Fruit fly (Drosophila melanogaster) whole organism, embryonic: ENCODE measurements around the gene CG33969.

Experiments
- Ada2b ChIP-seq: fragments of 200-800 bp; sonication (Bioruptor generic); IDR thresholded peaks from 2 replicates; pipeline ENCODE4 v1.3.6; 2022; ENCODE audit warnings: missing biosample characterization, missing genetic modification characterization
- Atf6 ChIP-seq: fragments of 200-800 bp; sonication (Bioruptor generic); IDR thresholded peaks from 2 replicates; pipeline ENCODE4 v1.3.6; 2022; ENCODE audit warnings: missing biosample characterization, missing genetic modification characterization
- Bteb2 ChIP-seq: fragments of 200-800 bp; sonication (Bioruptor generic); optimal IDR thresholded peaks from 2 replicates; lab custom pipeline; 2016; ENCODE audit warnings: missing biosample characterization, missing genetic modification characterization
- CG10366 ChIP-seq: fragments of 200-800 bp; sonication (Bioruptor generic); IDR thresholded peaks from 2 replicates; pipeline ENCODE4 v1.3.6; 2022; ENCODE audit warnings: missing biosample characterization, missing genetic modification characterization
- CG12104 ChIP-seq: fragments of 200-800 bp; sonication (Bioruptor generic); optimal IDR thresholded peaks from 3 replicates; lab custom pipeline; 2016; ENCODE audit warnings: missing biosample characterization, missing genetic modification characterization
- CG13424 ChIP-seq: fragments of 200-800 bp; sonication (Bioruptor generic); optimal IDR thresholded peaks from 2 replicates; lab custom pipeline; 2019; ENCODE audit warnings: missing biosample characterization, mild to moderate bottlenecking, missing genetic modification characterization, moderate library complexity
- CG15011 ChIP-seq: fragments of 200-800 bp; sonication (Bioruptor generic); optimal IDR thresholded peaks from 3 replicates; lab custom pipeline; 2018; ENCODE audit warnings: missing biosample characterization, mild to moderate bottlenecking, missing genetic modification characterization
- CG15479 ChIP-seq: fragments of 200-800 bp; sonication (Bioruptor generic); optimal IDR thresholded peaks from 3 replicates; lab custom pipeline; 2019; ENCODE audit warnings: missing biosample characterization, mild to moderate bottlenecking, missing genetic modification characterization, moderate library complexity
- CG1832 ChIP-seq: fragments of 200-800 bp; sonication (Bioruptor generic); optimal IDR thresholded peaks from 2 replicates; lab custom pipeline; 2017; ENCODE audit warnings: missing biosample characterization, mild to moderate bottlenecking, missing genetic modification characterization, inconsistent platforms
- CG18599 ChIP-seq: fragments of 200-800 bp; sonication (Bioruptor generic); optimal IDR thresholded peaks from 3 replicates; lab custom pipeline; 2017; ENCODE audit warnings: missing biosample characterization, missing genetic modification characterization, mild to moderate bottlenecking, moderate library complexity, missing genetic modification reagents
- CG2129 ChIP-seq: fragments of 200-800 bp; sonication (Bioruptor generic); IDR thresholded peaks from 2 replicates; pipeline ENCODE4 v1.3.6; 2022; ENCODE audit warnings: missing biosample characterization, missing genetic modification characterization; ENCODE audit not compliant: partially characterized antibody
- CG34376 ChIP-seq: fragments of 200-800 bp; sonication (Bioruptor generic); optimal IDR thresholded peaks from 2 replicates; lab custom pipeline; 2018; ENCODE audit warnings: missing biosample characterization, mild to moderate bottlenecking, missing genetic modification characterization
- CG43689 ChIP-seq: fragments of 200-800 bp; sonication (Bioruptor generic); IDR thresholded peaks from 2 replicates; pipeline ENCODE4 v1.3.6; 2022; ENCODE audit warnings: missing biosample characterization, missing genetic modification characterization
- CG4854 ChIP-seq: fragments of 200-800 bp; sonication (Bioruptor generic); optimal IDR thresholded peaks from 2 replicates; lab custom pipeline; 2016; ENCODE audit warnings: missing biosample characterization, missing genetic modification characterization, inconsistent platforms
- CG6683 ChIP-seq: fragments of 200-800 bp; sonication (Bioruptor generic); optimal IDR thresholded peaks from 2 replicates; lab custom pipeline; 2017; ENCODE audit warnings: missing biosample characterization, mild to moderate bottlenecking, missing genetic modification characterization, missing genetic modification reagents
- CG7372 ChIP-seq: fragments of 200-800 bp; sonication (Bioruptor generic); IDR thresholded peaks from 2 replicates; pipeline ENCODE4 v1.3.6; 2022; ENCODE audit warnings: missing biosample characterization, missing genetic modification characterization
- CG7745 ChIP-seq: fragments of 200-800 bp; sonication (Bioruptor generic); optimal IDR thresholded peaks from 2 replicates; lab custom pipeline; 2018; ENCODE audit warnings: missing biosample characterization, mild to moderate bottlenecking, missing genetic modification characterization, moderate library complexity
- CG8089 ChIP-seq: fragments of 200-800 bp; sonication (Bioruptor generic); optimal IDR thresholded peaks from 3 replicates; lab custom pipeline; 2016; ENCODE audit warnings: missing biosample characterization, missing genetic modification characterization
- CG8290 ChIP-seq, 3 experiments: fragments of 200-800 bp; sonication (Bioruptor generic); optimal IDR thresholded peaks; 2 replicates each; lab custom pipeline; 2016 to 2019; ENCODE audit warnings: missing biosample characterization in 3 of 3, missing genetic modification characterization in 3 of 3, mild to moderate bottlenecking in 2 of 3, moderate library complexity in 1 of 3
- CG8944 ChIP-seq: fragments of 200-800 bp; sonication (Bioruptor generic); optimal IDR thresholded peaks from 3 replicates; lab custom pipeline; 2016; ENCODE audit warnings: missing biosample characterization, missing genetic modification characterization
- Dek ChIP-seq: fragments of 200-800 bp; sonication (Bioruptor generic); optimal IDR thresholded peaks from 3 replicates; lab custom pipeline; 2019; ENCODE audit warnings: missing biosample characterization, mild to moderate bottlenecking, missing genetic modification characterization, moderate library complexity
- Lhr ChIP-seq: fragments of 200-800 bp; sonication (Bioruptor generic); optimal IDR thresholded peaks from 3 replicates; lab custom pipeline; 2017; ENCODE audit warnings: mild to moderate bottlenecking, missing biosample characterization, missing genetic modification reagents, missing genetic modification characterization
- Med ChIP-seq: fragments of 200-800 bp; sonication (Bioruptor generic); peaks from one replicate; lab custom pipeline; 2016; ENCODE audit warnings: missing biosample characterization, missing genetic modification characterization, mild to moderate bottlenecking, inconsistent platforms, moderate library complexity
- al ChIP-seq: fragments of 200-800 bp; sonication (Bioruptor generic); IDR thresholded peaks from 2 replicates; pipeline ENCODE4 v1.3.6; 2022; ENCODE audit warnings: missing biosample characterization, missing genetic modification characterization
- aop ChIP-seq: fragments of 200-800 bp; sonication (Bioruptor generic); IDR thresholded peaks from 2 replicates; pipeline ENCODE4 v1.3.6; 2022; ENCODE audit warnings: missing biosample characterization, missing genetic modification characterization
- ash1 ChIP-seq: fragments of 200-800 bp; sonication (Bioruptor generic); optimal IDR thresholded peaks from 2 replicates; lab custom pipeline; 2018; ENCODE audit warnings: missing biosample characterization, mild to moderate bottlenecking, missing genetic modification characterization
- ato ChIP-seq: fragments of 200-800 bp; sonication (Bioruptor generic); IDR thresholded peaks from 2 replicates; pipeline ENCODE4 v1.3.6; 2022; ENCODE audit warnings: missing biosample characterization, missing genetic modification characterization; ENCODE audit not compliant: partially characterized antibody
- az2 ChIP-seq: fragments of 200-800 bp; sonication (Bioruptor generic); optimal IDR thresholded peaks from 3 replicates; lab custom pipeline; 2016; ENCODE audit warnings: missing biosample characterization, missing genetic modification characterization
- dm ChIP-seq: fragments of 200-800 bp; sonication (Bioruptor generic); optimal IDR thresholded peaks from 3 replicates; lab custom pipeline; 2016; ENCODE audit warnings: missing biosample characterization, missing genetic modification characterization
- exex ChIP-seq: fragments of 200-800 bp; sonication (Bioruptor generic); optimal IDR thresholded peaks from 4 replicates; lab custom pipeline; 2018; ENCODE audit warnings: missing biosample characterization, mild to moderate bottlenecking, missing genetic modification characterization, moderate library complexity
- gcm ChIP-seq: fragments of 200-800 bp; sonication (Bioruptor generic); optimal IDR thresholded peaks from 2 replicates; lab custom pipeline; 2019; ENCODE audit warnings: missing biosample characterization, mild to moderate bottlenecking, missing genetic modification characterization, moderate library complexity
- gem ChIP-seq: fragments of 200-800 bp; sonication (Bioruptor generic); optimal IDR thresholded peaks from 2 replicates; lab custom pipeline; 2019; ENCODE audit warnings: missing biosample characterization, mild to moderate bottlenecking, missing genetic modification characterization, moderate library complexity
- gfzf ChIP-seq: fragments of 200-800 bp; sonication (Bioruptor generic); optimal IDR thresholded peaks from 2 replicates; lab custom pipeline; 2016; ENCODE audit warnings: missing biosample characterization, mild to moderate bottlenecking, missing genetic modification characterization, moderate library complexity
- gt ChIP-seq: fragments of 200-800 bp; sonication (Bioruptor generic); IDR thresholded peaks from 2 replicates; pipeline ENCODE4 v1.3.6; 2022; ENCODE audit warnings: missing biosample characterization, missing genetic modification characterization
- ind ChIP-seq: fragments of 200-800 bp; sonication (Bioruptor generic); optimal IDR thresholded peaks from 3 replicates; lab custom pipeline; 2016; ENCODE audit warnings: missing biosample characterization, missing genetic modification characterization
- kay ChIP-seq: fragments of 200-800 bp; sonication (Bioruptor generic); optimal IDR thresholded peaks from 2 replicates; lab custom pipeline; 2016; ENCODE audit warnings: missing biosample characterization, missing genetic modification characterization
- kni ChIP-seq: fragments of 200-800 bp; sonication (Bioruptor generic); optimal IDR thresholded peaks from 3 replicates; lab custom pipeline; 2017; ENCODE audit warnings: mild to moderate bottlenecking, missing biosample characterization, missing genetic modification reagents, missing genetic modification characterization
- lbe ChIP-seq: fragments of 200-800 bp; sonication (Bioruptor generic); optimal IDR thresholded peaks from 2 replicates; lab custom pipeline; 2016; ENCODE audit warnings: missing biosample characterization, mild to moderate bottlenecking, missing genetic modification characterization
- maf-S ChIP-seq: fragments of 200-800 bp; sonication (Bioruptor generic); optimal IDR thresholded peaks from 2 replicates; lab custom pipeline; 2016; ENCODE audit warnings: missing biosample characterization, missing genetic modification characterization
- row ChIP-seq: fragments of 200-800 bp; sonication (Bioruptor generic); IDR thresholded peaks from 3 replicates; pipeline ENCODE4 v1.3.6; 2022; ENCODE audit warnings: missing biosample characterization, missing genetic modification characterization
- sens ChIP-seq: fragments of 200-800 bp; sonication (Bioruptor generic); peaks from one replicate; lab custom pipeline; 2016; ENCODE audit warnings: missing biosample characterization, missing genetic modification characterization
- slbo ChIP-seq: fragments of 200-800 bp; sonication (Bioruptor generic); IDR thresholded peaks from 2 replicates; pipeline ENCODE4 v1.3.6; 2022; ENCODE audit warnings: missing biosample characterization, missing genetic modification characterization
- stwl ChIP-seq: fragments of 200-800 bp; sonication (Bioruptor generic); optimal IDR thresholded peaks from 3 replicates; lab custom pipeline; 2018; ENCODE audit warnings: missing biosample characterization, mild to moderate bottlenecking, missing genetic modification characterization, moderate library complexity
- tap ChIP-seq: fragments of 200-800 bp; optimal IDR thresholded peaks from 3 replicates; lab custom pipeline; 2019; ENCODE audit warnings: missing biosample characterization, mild to moderate bottlenecking, missing genetic modification characterization, moderate library complexity
- tio ChIP-seq: fragments of 200-800 bp; sonication (Bioruptor generic); optimal IDR thresholded peaks from 2 replicates; lab custom pipeline; 2017; ENCODE audit warnings: missing biosample characterization, missing genetic modification characterization, inconsistent platforms
- tx ChIP-seq: fragments of 200-800 bp; sonication (Bioruptor generic); optimal IDR thresholded peaks from 2 replicates; lab custom pipeline; 2016; ENCODE audit warnings: missing biosample characterization, missing genetic modification characterization
- vvl ChIP-seq: fragments of 200-800 bp; sonication (Bioruptor generic); IDR thresholded peaks from 2 replicates; pipeline ENCODE4 v1.3.6; 2022; ENCODE audit warnings: missing biosample characterization, missing genetic modification characterization

The CG33969 gene

DNA sequence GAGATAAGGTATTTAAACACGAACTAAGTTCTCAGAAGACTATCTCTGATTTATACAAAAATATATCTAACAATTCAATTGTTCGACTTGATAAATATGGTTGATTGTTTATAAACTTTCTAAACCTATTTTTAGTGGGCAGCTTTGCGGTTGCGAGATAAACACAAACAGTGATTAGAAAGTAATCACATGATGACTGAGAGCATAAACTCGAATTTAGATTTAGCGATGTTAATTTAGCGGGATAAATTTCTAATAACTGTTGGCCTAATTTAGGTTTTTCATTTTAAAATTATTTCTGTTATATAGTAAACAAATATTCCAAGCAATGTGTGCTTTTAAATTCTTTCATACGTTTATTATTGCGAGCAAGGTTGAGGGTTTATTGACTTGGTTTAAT, 8.3 kb downstream of the CG33969 start:
- TF ChIP-seq sens (GFP tag; lab: Kevin White, UChicago) (peak; percentile 61), gem (tag; lab: Kevin White, UChicago) (no peak)

DNA sequence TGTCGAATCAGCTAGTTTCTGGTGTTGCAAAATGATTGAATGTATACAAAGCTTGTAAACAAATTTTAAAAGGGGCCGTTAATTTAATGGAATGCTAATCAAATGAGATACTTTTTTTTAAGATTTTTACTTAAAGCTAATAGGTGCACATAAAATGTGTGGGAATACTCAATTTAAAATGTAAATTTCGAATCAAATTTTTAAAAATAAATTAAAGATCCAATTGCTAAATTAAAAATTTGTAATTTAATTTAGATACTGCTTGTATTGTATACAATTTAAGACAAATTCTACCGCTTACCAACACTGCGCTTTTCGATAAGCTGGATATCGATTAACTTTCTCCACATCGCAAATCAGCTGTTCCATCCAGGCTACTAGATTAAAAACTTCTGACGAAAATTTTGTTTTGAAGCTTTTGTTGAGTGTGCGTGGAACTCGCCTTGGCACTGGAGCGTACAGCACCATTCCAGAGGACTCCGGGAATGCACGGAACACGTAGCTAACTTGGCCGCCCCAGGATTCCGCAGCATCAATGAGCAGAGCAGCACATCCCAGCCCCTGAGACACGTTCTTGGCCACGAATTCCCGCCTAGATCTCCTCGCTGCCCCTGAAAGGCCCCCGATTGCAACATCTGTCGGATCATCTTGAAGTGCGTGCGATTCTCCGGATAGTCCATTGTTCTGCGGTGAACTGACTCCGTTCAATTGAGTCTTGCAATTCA, 9.1 kb downstream of the CG33969 start, which contains the start of the genes CG5498 and fbl:
Gene CG5498, minus strand, starts transcription at position 24 of the 725 bp plus-strand sequence.
Gene fbl, plus strand, starts transcription at position 344 of the 725 bp plus-strand sequence.
- peak; percentile 17 for TF ChIP-seq gfzf (GFP tag; lab: Kevin White, UChicago)
- peak; percentile 55 for TF ChIP-seq az2 (GFP tag; lab: Kevin White, UChicago)
- TF ChIP-seq CG6683 (GFP tag; lab: Kevin White, UChicago) = peak; percentile 42
- peak; percentile 13 for TF ChIP-seq tap
- no peak for TF ChIP-seq dm
- peak; percentile 2 for TF ChIP-seq CG8944 (GFP tag; lab: Kevin White, UChicago)
- TF ChIP-seq row (GFP tag; lab: Robert Waterston, UW) = peak; percentile 56
- TF ChIP-seq CG8089 = no peak
- TF ChIP-seq Med (GFP tag; lab: Kevin White, UChicago) = peak; percentile 73
- TF ChIP-seq CG43689 (GFP tag; lab: Robert Waterston, UW) = no peak
- TF ChIP-seq slbo (GFP tag; lab: Robert Waterston, UW) = peak; percentile 63; the same call in 1 of the 2 replicates
- TF ChIP-seq CG15479 (GFP tag; lab: Kevin White, UChicago) = peak; percentile 33
- TF ChIP-seq vvl (GFP tag; lab: Robert Waterston, UW) = peak; percentile 72
- no peak for TF ChIP-seq ash1
- peak; percentile 16 for TF ChIP-seq CG4854 (GFP tag; lab: Kevin White, UChicago)
- TF ChIP-seq kni (GFP tag; lab: Kevin White, UChicago) = peak; percentile 32
- no peak for TF ChIP-seq CG2129
- no peak for TF ChIP-seq CG1832 (GFP tag; lab: Kevin White, UChicago)
- TF ChIP-seq gt (GFP tag; lab: Robert Waterston, UW) = no peak
- 0 out of 2 replicates have a peak, but pooled peaks have one; percentile 29 for TF ChIP-seq CG7372 (GFP tag; lab: Robert Waterston, UW)
- peak; percentile 52; the same call in 1 of the 2 replicates for TF ChIP-seq Atf6 (GFP tag; lab: Robert Waterston, UW)
- peak; percentile 34 for TF ChIP-seq CG15011 (GFP tag; lab: Kevin White, UChicago)
- TF ChIP-seq tio (GFP tag; lab: Kevin White, UChicago) = peak; percentile 53
- TF ChIP-seq aop (GFP tag; lab: Robert Waterston, UW) = no peak
- TF ChIP-seq CG13424 (tag; lab: Kevin White, UChicago) = peak; percentile 69
- peak; percentile 96 for TF ChIP-seq stwl (tag; lab: Kevin White, UChicago)
- TF ChIP-seq Dek = peak; percentile 35
- TF ChIP-seq Bteb2 (GFP tag; lab: Kevin White, UChicago) = peak; percentile 59
- peak; percentile 45 for TF ChIP-seq CG7745 (tag; lab: Kevin White, UChicago)
- TF ChIP-seq Lhr (GFP tag; lab: Kevin White, UChicago) = peak; percentile 43
- TF ChIP-seq CG18599 = peak; percentile 77
- peak; percentile 64 for TF ChIP-seq ind (GFP tag; lab: Kevin White, UChicago)
- peak; percentile 35 for TF ChIP-seq kay (GFP tag; lab: Kevin White, UChicago)
- TF ChIP-seq CG34376 (GFP tag; lab: Kevin White, UChicago) = peak; percentile 75
- peak; percentile 54 for TF ChIP-seq exex (tag; lab: Kevin White, UChicago)
- peak; percentile 37 for TF ChIP-seq CG8290 (GFP tag; optimal IDR thresholded peaks at IDR 0.05; lab: Kevin White, UChicago)
- no peak for TF ChIP-seq CG8290 (tag; optimal IDR thresholded peaks at IDR 0.05; lab: Kevin White, UChicago)
- peak; percentile 0 for TF ChIP-seq tx (GFP tag; lab: Kevin White, UChicago)
- TF ChIP-seq CG12104 (GFP tag; lab: Kevin White, UChicago) = peak; percentile 66
- TF ChIP-seq al = peak; percentile 40; the same call in 1 of the 2 replicates
- TF ChIP-seq maf-S (GFP tag; lab: Kevin White, UChicago) = no peak
- TF ChIP-seq ato (GFP tag; lab: Robert Waterston, UW) = no peak
- TF ChIP-seq gcm = peak; percentile 41
- TF ChIP-seq CG10366 (GFP tag; lab: Robert Waterston, UW) = no peak; the same call in 1 of the 2 replicates
- TF ChIP-seq Ada2b (GFP tag; lab: Robert Waterston, UW) = no peak
- peak; percentile 71 for TF ChIP-seq lbe
